Worm (Caenorhabditis elegans) whole organism, L3 larva: Measurements from ENCODE around the gene his-38.
A peak's percentile ranks its signal among the peaks of the same experiment; 100 is the strongest.

Source experiments
- R02D3.7 ChIP-seq: fragments of 150-350 bp; optimal IDR thresholded peaks from 2 replicates; lab custom pipeline; 2014; ENCODE audit warnings: missing biosample characterization, missing genetic modification characterization
- ZK546.5 ChIP-seq: sonication (generic microtip); optimal IDR thresholded peaks from 2 replicates; lab custom pipeline; 2017; ENCODE audit warnings: missing biosample characterization, missing genetic modification characterization
- aly-2 ChIP-seq: fragments of 150-350 bp; optimal IDR thresholded peaks from 2 replicates; lab custom pipeline; 2014; ENCODE audit warnings: missing biosample characterization, missing genetic modification characterization
- ama-1 ChIP-seq: fragments of 150-350 bp; optimal IDR thresholded peaks from 2 replicates; lab custom pipeline; 2018
- ceh-16 ChIP-seq: sonication (generic microtip); optimal IDR thresholded peaks from 2 replicates; lab custom pipeline; 2017; ENCODE audit warnings: missing biosample characterization, missing genetic modification characterization
- ceh-28 ChIP-seq: fragments of 150-350 bp; optimal IDR thresholded peaks from 2 replicates; lab custom pipeline; 2014; ENCODE audit warnings: missing biosample characterization, missing genetic modification reagents, missing genetic modification characterization
- ceh-82 ChIP-seq: fragments of 150-350 bp; optimal IDR thresholded peaks from 2 replicates; lab custom pipeline; 2014; ENCODE audit warnings: missing biosample characterization, missing genetic modification characterization
- ceh-9 ChIP-seq: sonication (generic microtip); optimal IDR thresholded peaks from 2 replicates; lab custom pipeline; 2018; ENCODE audit warnings: missing biosample characterization, missing genetic modification characterization
- daf-12 ChIP-seq: fragments of 150-350 bp; optimal IDR thresholded peaks from 2 replicates; lab custom pipeline; 2014; ENCODE audit warnings: missing biosample characterization, missing genetic modification reagents, missing genetic modification characterization
- egl-27 ChIP-seq: sonication (generic microtip); optimal IDR thresholded peaks from 4 replicates; lab custom pipeline; 2017; ENCODE audit warnings: missing biosample characterization, missing genetic modification reagents, missing genetic modification characterization
- egl-5 ChIP-seq: fragments of 150-350 bp; optimal IDR thresholded peaks from 2 replicates; lab custom pipeline; 2017; ENCODE audit warnings: missing biosample characterization, missing genetic modification reagents, missing genetic modification characterization, inconsistent platforms
- elt-1 ChIP-seq: fragments of 150-350 bp; optimal IDR thresholded peaks from 2 replicates; lab custom pipeline; 2014; ENCODE audit warnings: missing biosample characterization, missing genetic modification characterization
- elt-2 ChIP-seq: sonication (generic microtip); optimal IDR thresholded peaks from 2 replicates; lab custom pipeline; 2016; ENCODE audit warnings: missing genetic modification reagents, mild to moderate bottlenecking, missing genetic modification characterization, missing compliant biosample characterization
- elt-3 ChIP-seq, 3 experiments: fragments of 150-350 bp in 1 of 3; sonication (generic microtip) in 2 of 3; optimal IDR thresholded peaks; 2 replicates in 2 of 3; 4 replicates in 1 of 3; lab custom pipeline; 2014 to 2017; ENCODE audit warnings: missing biosample characterization in 3 of 3, missing genetic modification characterization in 3 of 3
- eor-1 ChIP-seq, 2 experiments: fragments of 150-350 bp; optimal IDR thresholded peaks; 2 replicates each; lab custom pipeline; 2014 to 2018; ENCODE audit warnings: missing biosample characterization in 2 of 2, missing genetic modification characterization in 2 of 2
- fkh-10 ChIP-seq: sonication (generic microtip); optimal IDR thresholded peaks from 2 replicates; lab custom pipeline; 2017; ENCODE audit warnings: missing biosample characterization, missing genetic modification reagents, missing genetic modification characterization
- fkh-2 ChIP-seq: fragments of 150-350 bp; optimal IDR thresholded peaks from 2 replicates; lab custom pipeline; 2014; ENCODE audit warnings: missing biosample characterization, missing genetic modification reagents, missing genetic modification characterization
- fos-1 ChIP-seq: fragments of 150-350 bp; optimal IDR thresholded peaks from 2 replicates; lab custom pipeline; 2014; ENCODE audit warnings: missing biosample characterization, missing genetic modification characterization
- hmg-11 ChIP-seq: sonication (generic microtip); optimal IDR thresholded peaks from 2 replicates; lab custom pipeline; 2016; ENCODE audit warnings: missing genetic modification characterization, missing compliant biosample characterization
- jun-1 ChIP-seq: fragments of 150-350 bp; optimal IDR thresholded peaks from 2 replicates; lab custom pipeline; 2014; ENCODE audit warnings: missing biosample characterization, missing genetic modification reagents, missing genetic modification characterization
- lin-15B ChIP-seq: fragments of 150-350 bp; optimal IDR thresholded peaks from 2 replicates; lab custom pipeline; 2014; ENCODE audit warnings: missing biosample characterization, missing genetic modification characterization
- lin-39 ChIP-seq: fragments of 150-350 bp; optimal IDR thresholded peaks from 2 replicates; lab custom pipeline; 2018; ENCODE audit warnings: missing biosample characterization, missing genetic modification reagents, missing genetic modification characterization
- lsy-12 ChIP-seq: sonication (generic microtip); optimal IDR thresholded peaks from 2 replicates; lab custom pipeline; 2016; ENCODE audit warnings: mild to moderate bottlenecking, missing genetic modification characterization, missing compliant biosample characterization
- mdl-1 ChIP-seq: fragments of 150-350 bp; optimal IDR thresholded peaks from 2 replicates; lab custom pipeline; 2014; ENCODE audit warnings: missing biosample characterization, missing genetic modification characterization
- mml-1 ChIP-seq: fragments of 150-350 bp; sonication (generic microtip); optimal IDR thresholded peaks from 3 replicates; lab custom pipeline; 2014; ENCODE audit warnings: missing biosample characterization, missing genetic modification characterization
- nfya-1 ChIP-seq: sonication (generic microtip); optimal IDR thresholded peaks from 2 replicates; lab custom pipeline; 2017; ENCODE audit warnings: missing genetic modification characterization, mild to moderate bottlenecking, missing compliant biosample characterization, antibody characterized with exemption, moderate library complexity; ENCODE audit not compliant: insufficient read depth
- nhr-11 ChIP-seq: fragments of 150-350 bp; optimal IDR thresholded peaks from 2 replicates; lab custom pipeline; 2014; ENCODE audit warnings: missing biosample characterization, missing genetic modification characterization
- nhr-12 ChIP-seq: fragments of 150-350 bp; optimal IDR thresholded peaks from 2 replicates; lab custom pipeline; 2014; ENCODE audit warnings: missing biosample characterization, missing genetic modification characterization
- nhr-23 ChIP-seq: fragments of 150-350 bp; optimal IDR thresholded peaks from 2 replicates; lab custom pipeline; 2014; ENCODE audit warnings: missing biosample characterization, missing genetic modification reagents, missing genetic modification characterization
- nhr-237 ChIP-seq: fragments of 150-350 bp; optimal IDR thresholded peaks from 2 replicates; lab custom pipeline; 2014; ENCODE audit warnings: missing biosample characterization, missing genetic modification characterization
- nhr-25 ChIP-seq: sonication (generic microtip); optimal IDR thresholded peaks from 2 replicates; lab custom pipeline; 2017; ENCODE audit warnings: missing biosample characterization, missing genetic modification characterization
- nhr-28 ChIP-seq: fragments of 150-350 bp; optimal IDR thresholded peaks from 2 replicates; lab custom pipeline; 2014; ENCODE audit warnings: missing biosample characterization, missing genetic modification characterization
- nhr-43 ChIP-seq: sonication (generic microtip); optimal IDR thresholded peaks from 2 replicates; lab custom pipeline; 2016; ENCODE audit warnings: mild to moderate bottlenecking, missing genetic modification characterization, missing compliant biosample characterization; ENCODE audit not compliant: poor library complexity, severe bottlenecking
- nhr-67 ChIP-seq: fragments of 150-350 bp; optimal IDR thresholded peaks from 2 replicates; lab custom pipeline; 2014; ENCODE audit warnings: missing biosample characterization, missing genetic modification characterization
- nhr-76 ChIP-seq: fragments of 150-350 bp; sonication (generic microtip); optimal IDR thresholded peaks from 5 replicates; lab custom pipeline; 2014; ENCODE audit warnings: missing biosample characterization, missing genetic modification characterization
- nhr-77 ChIP-seq: fragments of 150-350 bp; optimal IDR thresholded peaks from 2 replicates; lab custom pipeline; 2014; ENCODE audit warnings: missing biosample characterization, missing genetic modification characterization
- pha-4 ChIP-seq: fragments of 150-350 bp; optimal IDR thresholded peaks from 2 replicates; lab custom pipeline; 2014; ENCODE audit warnings: missing biosample characterization, missing genetic modification reagents, missing genetic modification characterization
- pqm-1 ChIP-seq: fragments of 150-350 bp; optimal IDR thresholded peaks from 2 replicates; lab custom pipeline; 2017; ENCODE audit warnings: missing biosample characterization, missing genetic modification characterization, inconsistent platforms
- sea-2 ChIP-seq: fragments of 150-350 bp; sonication (generic microtip); optimal IDR thresholded peaks from 4 replicates; lab custom pipeline; 2014; ENCODE audit warnings: missing biosample characterization, missing genetic modification reagents, missing genetic modification characterization
- skn-1 ChIP-seq: fragments of 150-350 bp; optimal IDR thresholded peaks from 2 replicates; lab custom pipeline; 2014; ENCODE audit warnings: missing biosample characterization, missing genetic modification characterization
- snpc-4 ChIP-seq: fragments of 150-350 bp; optimal IDR thresholded peaks from 2 replicates; lab custom pipeline; 2014; ENCODE audit warnings: missing biosample characterization, missing genetic modification characterization
- tbx-2 ChIP-seq: sonication (generic microtip); optimal IDR thresholded peaks from 2 replicates; lab custom pipeline; 2016; ENCODE audit warnings: mild to moderate bottlenecking, missing genetic modification characterization, missing compliant biosample characterization
- unc-39 ChIP-seq: sonication (generic microtip); optimal IDR thresholded peaks from 4 replicates; lab custom pipeline; 2017; ENCODE audit warnings: missing biosample characterization, missing genetic modification characterization
- unc-62 ChIP-seq: fragments of 150-350 bp; sonication (generic microtip); optimal IDR thresholded peaks from 4 replicates; lab custom pipeline; 2014; ENCODE audit warnings: missing biosample characterization, missing genetic modification reagents, missing genetic modification characterization
- zag-1 ChIP-seq: fragments of 150-350 bp; optimal IDR thresholded peaks from 2 replicates; lab custom pipeline; 2014; ENCODE audit warnings: missing biosample characterization, missing genetic modification characterization
- ztf-11 ChIP-seq: fragments of 150-350 bp; optimal IDR thresholded peaks from 2 replicates; lab custom pipeline; 2014; ENCODE audit warnings: missing biosample characterization, missing genetic modification characterization
- ztf-4 ChIP-seq: fragments of 150-350 bp; optimal IDR thresholded peaks from 2 replicates; lab custom pipeline; 2014; ENCODE audit warnings: missing biosample characterization, missing genetic modification characterization

his-38 gene

ce11 chrX:7289565-7289964 is 20.1 kb downstream of the his-38 start:
- TF ChIP-seq egl-5 (tag; lab: Kevin White, UChicago) (peak; percentile 35), zag-1 (tag; lab: Kevin White, UChicago) (no peak), ama-1 (no peak), nhr-12 (tag; lab: Kevin White, UChicago) (no peak), lin-39 (tag; lab: Kevin White, UChicago) (no peak)

ce11 chrX:7284724-7285184 is 24.9 kb downstream of the his-38 start:
- TF ChIP-seq zag-1 (tag; lab: Kevin White, UChicago) = no peak
- TF ChIP-seq ceh-28 (tag; lab: Kevin White, UChicago) = no peak
- no peak for TF ChIP-seq nhr-43 (tag; lab: Kevin White, UChicago)
- no peak for TF ChIP-seq pha-4 (tag; lab: Kevin White, UChicago)
- TF ChIP-seq R02D3.7 (tag; lab: Kevin White, UChicago) = no peak
- TF ChIP-seq daf-12 (tag; lab: Kevin White, UChicago) = no peak
- TF ChIP-seq nhr-67 (tag; lab: Kevin White, UChicago) = no peak
- no peak for TF ChIP-seq nhr-12 (tag; lab: Kevin White, UChicago)
- no peak for TF ChIP-seq nhr-77 (tag; lab: Kevin White, UChicago)
- TF ChIP-seq pqm-1 = no peak
- TF ChIP-seq skn-1 (tag; lab: Kevin White, UChicago) = peak; percentile 9
- peak; percentile 62 for TF ChIP-seq lin-39 (tag; lab: Kevin White, UChicago)
- no peak for TF ChIP-seq egl-5 (tag; lab: Kevin White, UChicago)
- no peak for TF ChIP-seq elt-3 (tag; optimal IDR thresholded peaks at IDR 0.05; lab: Kevin White, UChicago)
- TF ChIP-seq nhr-28 = no peak
- peak; percentile 89 for TF ChIP-seq fkh-10 (GFP tag; lab: Kevin White, UChicago)
- TF ChIP-seq ZK546.5 (tag; lab: Kevin White, UChicago) = no peak
- TF ChIP-seq elt-2 = no peak
- TF ChIP-seq fos-1 (tag; lab: Kevin White, UChicago) = no peak
- no peak for TF ChIP-seq mml-1
- TF ChIP-seq aly-2 (tag; lab: Kevin White, UChicago) = no peak
- no peak for TF ChIP-seq ztf-4 (tag; lab: Kevin White, UChicago)
- TF ChIP-seq mdl-1 = no peak
- no peak for TF ChIP-seq ceh-16 (tag; lab: Kevin White, UChicago)
- TF ChIP-seq tbx-2 (tag; lab: Kevin White, UChicago) = peak; percentile 35
- no peak for TF ChIP-seq nhr-23 (tag; lab: Kevin White, UChicago)
- TF ChIP-seq elt-1 (tag; lab: Kevin White, UChicago) = peak; percentile 34
- TF ChIP-seq nhr-237 = no peak
- no peak for TF ChIP-seq lsy-12 (tag; lab: Kevin White, UChicago)
- no peak for TF ChIP-seq sea-2
- TF ChIP-seq egl-27 = no peak
- no peak for TF ChIP-seq ztf-11 (tag; lab: Kevin White, UChicago)
- TF ChIP-seq unc-62 (GFP tag; lab: Kevin White, UChicago) = no peak
- no peak for TF ChIP-seq lin-15B (tag; lab: Kevin White, UChicago)
- peak; percentile 66 for TF ChIP-seq hmg-11
- TF ChIP-seq ceh-82 (tag; lab: Kevin White, UChicago) = no peak
- TF ChIP-seq nhr-11 (tag; lab: Kevin White, UChicago) = no peak
- no peak for TF ChIP-seq eor-1 (tag; optimal IDR thresholded peaks at IDR 0.05; lab: Kevin White, UChicago)
- peak; percentile 74 for TF ChIP-seq ceh-9 (tag; lab: Kevin White, UChicago)
- no peak for TF ChIP-seq fkh-2 (tag; lab: Kevin White, UChicago)
- no peak for TF ChIP-seq nhr-76 (tag; lab: Kevin White, UChicago)
- no peak for TF ChIP-seq unc-39
- TF ChIP-seq nhr-25 (tag; lab: Kevin White, UChicago) = no peak
- no peak for TF ChIP-seq snpc-4
- no peak for TF ChIP-seq jun-1
- no peak for TF ChIP-seq ama-1
- peak; percentile 49 for TF ChIP-seq nfya-1
